Worm (Caenorhabditis elegans) whole organism, young adult: Measurements from ENCODE around the gene moc-1.

Experiments
- B0261.1 ChIP-seq: sonication (generic microtip); optimal IDR thresholded peaks from 2 replicates; lab custom pipeline; 2016; ENCODE audit warnings: mild to moderate bottlenecking, missing genetic modification characterization, moderate library complexity, missing compliant biosample characterization
- B0336.3 ChIP-seq: fragments of 200-800 bp; sonication (Bioruptor generic); IDR thresholded peaks from 2 replicates; pipeline ENCODE4 v1.3.6; 2022; ENCODE audit warnings: missing genetic modification characterization, missing compliant biosample characterization
- C17E4.6 ChIP-seq: fragments of 200-800 bp; sonication (Bioruptor generic); IDR thresholded peaks from 2 replicates; pipeline ENCODE4 v1.3.6; 2022; ENCODE audit warnings: missing genetic modification reagents, missing genetic modification characterization, missing compliant biosample characterization
- D2030.7 ChIP-seq: fragments of 200-800 bp; sonication (Bioruptor generic); IDR thresholded peaks from 2 replicates; pipeline ENCODE4 v1.3.6; 2022; ENCODE audit warnings: missing genetic modification reagents, missing genetic modification characterization, missing compliant biosample characterization
- F23B12.7 ChIP-seq: sonication (generic microtip); optimal IDR thresholded peaks from 2 replicates; lab custom pipeline; 2017; ENCODE audit warnings: missing genetic modification characterization, mild to moderate bottlenecking, missing compliant biosample characterization, antibody characterized with exemption, moderate library complexity; ENCODE audit not compliant: insufficient read depth
- F39B2.1 ChIP-seq: fragments of 200-800 bp; sonication (Bioruptor generic); IDR thresholded peaks from 2 replicates; pipeline ENCODE4 v1.3.6; 2022; ENCODE audit warnings: missing genetic modification reagents, missing genetic modification characterization, missing compliant biosample characterization
- F57C9.4 ChIP-seq: sonication (generic microtip); optimal IDR thresholded peaks from 2 replicates; lab custom pipeline; 2017; ENCODE audit warnings: mild to moderate bottlenecking, missing genetic modification characterization, missing compliant biosample characterization
- K11D2.4 ChIP-seq: fragments of 200-800 bp; sonication (Bioruptor generic); IDR thresholded peaks from 2 replicates; pipeline ENCODE4 v1.3.6; 2022; ENCODE audit warnings: missing genetic modification reagents, missing genetic modification characterization, missing compliant biosample characterization
- T26A5.8 ChIP-seq: sonication (generic microtip); optimal IDR thresholded peaks from 2 replicates; lab custom pipeline; 2016; ENCODE audit warnings: missing genetic modification characterization, missing compliant biosample characterization
- Y53G8AR.9 ChIP-seq: fragments of 200-800 bp; sonication (Bioruptor generic); conservative IDR thresholded peaks from 2 replicates; pipeline ENCODE4 v1.3.6; 2022; ENCODE audit warnings: missing genetic modification reagents, missing genetic modification characterization, missing compliant biosample characterization
- ZK185.1 ChIP-seq: sonication (generic microtip); optimal IDR thresholded peaks from 2 replicates; lab custom pipeline; 2016; ENCODE audit warnings: mild to moderate bottlenecking, missing genetic modification characterization, missing compliant biosample characterization; ENCODE audit not compliant: poor library complexity, severe bottlenecking
- akir-1 ChIP-seq: fragments of 200-800 bp; sonication (Bioruptor generic); optimal IDR thresholded peaks from 2 replicates; lab custom pipeline; 2018; ENCODE audit warnings: mild to moderate bottlenecking, missing genetic modification characterization, moderate library complexity, missing compliant biosample characterization
- atf-7 ChIP-seq: sonication (generic microtip); optimal IDR thresholded peaks from 2 replicates; lab custom pipeline; 2017; ENCODE audit warnings: mild to moderate bottlenecking, missing genetic modification characterization, missing compliant biosample characterization
- attf-5 ChIP-seq: fragments of 200-800 bp; sonication (Bioruptor generic); optimal IDR thresholded peaks from 2 replicates; lab custom pipeline; 2018; ENCODE audit warnings: mild to moderate bottlenecking, missing genetic modification characterization, missing compliant biosample characterization
- bed-2 ChIP-seq: fragments of 200-800 bp; sonication (Bioruptor generic); IDR thresholded peaks from 2 replicates; pipeline ENCODE4 v1.3.6; 2022; ENCODE audit warnings: missing genetic modification reagents, missing genetic modification characterization, missing compliant biosample characterization
- ceh-27 ChIP-seq: fragments of 200-800 bp; sonication (Bioruptor generic); optimal IDR thresholded peaks from 2 replicates; lab custom pipeline; 2018; ENCODE audit warnings: mild to moderate bottlenecking, missing genetic modification characterization, moderate library complexity, missing compliant biosample characterization
- ceh-40 ChIP-seq: fragments of 200-800 bp; sonication (Bioruptor generic); IDR thresholded peaks from 2 replicates; pipeline ENCODE4 v1.3.6; 2022; ENCODE audit warnings: missing genetic modification characterization, missing compliant biosample characterization
- ceh-58 ChIP-seq: fragments of 200-800 bp; sonication (Bioruptor generic); IDR thresholded peaks from 2 replicates; pipeline ENCODE4 v1.3.6; 2022; ENCODE audit warnings: missing genetic modification characterization, missing compliant biosample characterization
- chd-7 ChIP-seq: sonication (generic microtip); optimal IDR thresholded peaks from 2 replicates; lab custom pipeline; 2016; ENCODE audit warnings: mild to moderate bottlenecking, missing genetic modification characterization, moderate library complexity, missing compliant biosample characterization
- die-1 ChIP-seq: sonication (generic microtip); optimal IDR thresholded peaks from 2 replicates; lab custom pipeline; 2016; ENCODE audit warnings: missing genotype, mild to moderate bottlenecking, missing genetic modification characterization, missing compliant biosample characterization
- dox-1 ChIP-seq: fragments of 200-800 bp; sonication (Bioruptor generic); IDR thresholded peaks from 2 replicates; pipeline ENCODE4 v1.3.6; 2022; ENCODE audit warnings: missing genetic modification reagents, missing genetic modification characterization, missing compliant biosample characterization
- egl-44 ChIP-seq: fragments of 200-800 bp; sonication (Bioruptor generic); IDR thresholded peaks from 2 replicates; pipeline ENCODE4 v1.3.6; 2022; ENCODE audit warnings: missing genetic modification reagents, missing genetic modification characterization, missing compliant biosample characterization
- egrh-3 ChIP-seq: fragments of 200-800 bp; sonication (Bioruptor generic); IDR thresholded peaks from 2 replicates; pipeline ENCODE4 v1.3.6; 2022; ENCODE audit warnings: missing genetic modification reagents, missing genetic modification characterization, missing compliant biosample characterization
- ekl-4 ChIP-seq: fragments of 200-800 bp; sonication (Bioruptor generic); IDR thresholded peaks from 2 replicates; pipeline ENCODE4 v1.3.6; 2022; ENCODE audit warnings: missing genetic modification reagents, missing genetic modification characterization, missing compliant biosample characterization
- ets-4 ChIP-seq: fragments of 200-800 bp; sonication (Bioruptor generic); optimal IDR thresholded peaks from 2 replicates; lab custom pipeline; 2018; ENCODE audit warnings: mild to moderate bottlenecking, missing genetic modification characterization, missing compliant biosample characterization
- him-1 ChIP-seq: sonication (generic microtip); optimal IDR thresholded peaks from 2 replicates; lab custom pipeline; 2016; ENCODE audit warnings: missing genotype, missing genetic modification reagents, missing genetic modification characterization, missing compliant biosample characterization
- hlh-12 ChIP-seq: sonication (generic microtip); optimal IDR thresholded peaks from 2 replicates; lab custom pipeline; 2016; ENCODE audit warnings: missing genetic modification characterization, missing compliant biosample characterization
- hmg-1.2 ChIP-seq: fragments of 200-800 bp; sonication (Bioruptor generic); IDR thresholded peaks from 2 replicates; pipeline ENCODE4 v1.3.6; 2022; ENCODE audit warnings: missing genetic modification reagents, missing genetic modification characterization, missing compliant biosample characterization
- let-526 ChIP-seq: fragments of 200-800 bp; sonication (Bioruptor generic); IDR thresholded peaks from 2 replicates; pipeline ENCODE4 v1.3.6; 2022; ENCODE audit warnings: missing genetic modification reagents, missing genetic modification characterization, missing compliant biosample characterization
- lin-26 ChIP-seq: fragments of 200-800 bp; sonication (Bioruptor generic); IDR thresholded peaks from 2 replicates; pipeline ENCODE4 v1.3.6; 2022; ENCODE audit warnings: missing genetic modification reagents, missing genetic modification characterization, missing compliant biosample characterization
- lin-35 ChIP-seq, 3 experiments: fragments of 150-350 bp in 2 of 3; sonication (generic microtip) in 1 of 3; optimal IDR thresholded peaks; 2 replicates each; lab custom pipeline; 2014 to 2018; ENCODE audit warnings: missing biosample characterization in 3 of 3, missing genetic modification characterization in 3 of 3, missing genetic modification reagents in 3 of 3
- madf-10 ChIP-seq: sonication (generic microtip); optimal IDR thresholded peaks from 2 replicates; lab custom pipeline; 2016; ENCODE audit warnings: mild to moderate bottlenecking, missing genetic modification characterization, missing compliant biosample characterization
- mcd-1 ChIP-seq: fragments of 200-800 bp; sonication (Bioruptor generic); IDR thresholded peaks from 2 replicates; pipeline ENCODE4 v1.3.6; 2022; ENCODE audit warnings: missing genetic modification reagents, missing genetic modification characterization, missing compliant biosample characterization
- nfyb-1 ChIP-seq: fragments of 200-800 bp; sonication (Bioruptor generic); IDR thresholded peaks from 2 replicates; pipeline ENCODE4 v1.3.6; 2022; ENCODE audit warnings: missing genetic modification reagents, missing genetic modification characterization, missing compliant biosample characterization
- nhr-179 ChIP-seq: sonication (generic microtip); optimal IDR thresholded peaks from 2 replicates; lab custom pipeline; 2016; ENCODE audit warnings: mild to moderate bottlenecking, missing genetic modification characterization, missing compliant biosample characterization
- nhr-80 ChIP-seq: sonication (generic microtip); optimal IDR thresholded peaks from 2 replicates; lab custom pipeline; 2016; ENCODE audit warnings: missing genetic modification characterization, missing compliant biosample characterization
- nhr-90 ChIP-seq: sonication (generic microtip); optimal IDR thresholded peaks from 2 replicates; lab custom pipeline; 2016; ENCODE audit warnings: missing genotype, mild to moderate bottlenecking, missing genetic modification characterization, missing compliant biosample characterization
- rcor-1 ChIP-seq: fragments of 200-800 bp; sonication (Bioruptor generic); IDR thresholded peaks from 2 replicates; pipeline ENCODE4 v1.3.6; 2022; ENCODE audit warnings: missing genetic modification reagents, missing genetic modification characterization, missing compliant biosample characterization
- repo-1 ChIP-seq: sonication (generic microtip); optimal IDR thresholded peaks from 2 replicates; lab custom pipeline; 2017; ENCODE audit warnings: mild to moderate bottlenecking, missing genetic modification characterization, missing compliant biosample characterization
- snpc-1.3 ChIP-seq: sonication (generic microtip); optimal IDR thresholded peaks from 2 replicates; lab custom pipeline; 2017; ENCODE audit warnings: missing genetic modification characterization, mild to moderate bottlenecking, missing compliant biosample characterization, antibody characterized with exemption, moderate library complexity, missing genotype, missing genetic modification reagents; ENCODE audit not compliant: insufficient read depth
- snpc-4 ChIP-seq, 5 experiments: fragments of 150-350 bp in 1 of 5; sonication (generic microtip) in 4 of 5; optimal IDR thresholded peaks; 2 replicates each; lab custom pipeline; 2014 to 2018; ENCODE audit warnings: missing genetic modification characterization in 5 of 5, missing biosample characterization in 3 of 5, antibody characterized with exemption in 2 of 5, mild to moderate bottlenecking in 2 of 5, missing compliant biosample characterization in 2 of 5, missing genotype in 2 of 5, moderate library complexity in 2 of 5, missing genetic modification reagents in 1 of 5
- somi-1 ChIP-seq: fragments of 200-800 bp; sonication (Bioruptor generic); optimal IDR thresholded peaks from 2 replicates; lab custom pipeline; 2018; ENCODE audit warnings: mild to moderate bottlenecking, missing genetic modification characterization, missing compliant biosample characterization
- sptf-2 ChIP-seq: fragments of 200-800 bp; sonication (Bioruptor generic); optimal IDR thresholded peaks from 2 replicates; lab custom pipeline; 2018; ENCODE audit warnings: mild to moderate bottlenecking, missing genetic modification characterization, missing compliant biosample characterization
- unc-62 ChIP-seq: fragments of 150-350 bp; optimal IDR thresholded peaks from 2 replicates; lab custom pipeline; 2014; ENCODE audit warnings: missing biosample characterization, missing genetic modification reagents, missing genetic modification characterization
- zfh-2 ChIP-seq: fragments of 200-800 bp; sonication (Bioruptor generic); conservative IDR thresholded peaks from 2 replicates; pipeline ENCODE4 v1.3.6; 2022; ENCODE audit warnings: missing genetic modification reagents, missing genetic modification characterization, missing compliant biosample characterization
- ztf-25 ChIP-seq: fragments of 200-800 bp; sonication (Bioruptor generic); IDR thresholded peaks from 2 replicates; pipeline ENCODE4 v1.3.6; 2022; ENCODE audit warnings: missing genetic modification reagents, missing genetic modification characterization, missing compliant biosample characterization
- ztf-26 ChIP-seq: sonication (generic microtip); optimal IDR thresholded peaks from 2 replicates; lab custom pipeline; 2017; ENCODE audit warnings: missing genetic modification characterization, missing compliant biosample characterization

moc-1 gene

ce11 chrX:10147236-10147635 lies 8.8 kb upstream of the moc-1 start:
- TF ChIP-seq Y53G8AR.9 (0 out of 2 replicates have a peak, but pooled peaks have one; percentile 5), ceh-40 (no peak)

- TF ChIP-seq K11D2.4 (GFP tag; lab: Robert Waterston, UW) (peak; percentile 63; the same call in 1 of the 2 replicates), madf-10 (tag; lab: Kevin White, UChicago) (peak; percentile 23), egl-44 (GFP tag; lab: Robert Waterston, UW) (peak; percentile 53; the same call in 1 of the 2 replicates), F39B2.1 (GFP tag; lab: Robert Waterston, UW) (no peak), mcd-1 (GFP tag; lab: Robert Waterston, UW) (peak; percentile 58), lin-26 (GFP tag; lab: Robert Waterston, UW) (0 out of 2 replicates have a peak, but pooled peaks have one; percentile 7), F57C9.4 (tag; lab: Kevin White, UChicago) (no peak), die-1 (tag; lab: Kevin White, UChicago) (peak; percentile 61), somi-1 (peak; percentile 60), D2030.7 (no peak), ztf-25 (no peak), ceh-58 (no peak), C17E4.6 (GFP tag; lab: Robert Waterston, UW) (no peak), ets-4 (GFP tag; lab: Kevin White, UChicago) (peak; percentile 50), chd-7 (tag; lab: Kevin White, UChicago) (peak; percentile 31), repo-1 (tag; lab: Kevin White, UChicago) (peak; percentile 55), snpc-1.3 (tag; lab: Kevin White, UChicago) (no peak), rcor-1 (GFP tag; lab: Robert Waterston, UW) (peak; percentile 65), nhr-90 (tag; lab: Kevin White, UChicago) (peak; percentile 6), egrh-3 (GFP tag; lab: Robert Waterston, UW) (peak; percentile 81), B0261.1 (tag; lab: Kevin White, UChicago) (peak; percentile 30), hmg-1.2 (peak; percentile 77), F23B12.7 (peak; percentile 10), nhr-80 (tag; lab: Kevin White, UChicago) (peak; percentile 64), akir-1 (no peak), T26A5.8 (tag; lab: Kevin White, UChicago) (no peak), nhr-179 (tag; lab: Kevin White, UChicago) (no peak), ekl-4 (GFP tag; lab: Robert Waterston, UW) (peak; percentile 72), let-526 (GFP tag; lab: Robert Waterston, UW) (no peak), zfh-2 (GFP tag; lab: Robert Waterston, UW) (peak; percentile 99), ztf-26 (tag; lab: Kevin White, UChicago) (peak; percentile 46), nfyb-1 (peak; percentile 62; the same call in 1 of the 2 replicates), him-1 (no peak), lin-35 (GFP tag; optimal IDR thresholded peaks at IDR 0.05; lab: Kevin White, UChicago) (peak in 1 of 3 experiments; percentile 27), sptf-2 (no peak), ceh-27 (GFP tag; lab: Kevin White, UChicago) (peak; percentile 84), ZK185.1 (tag; lab: Kevin White, UChicago) (peak; percentile 59), B0336.3 (GFP tag; lab: Robert Waterston, UW) (peak; percentile 66), bed-2 (GFP tag; lab: Robert Waterston, UW) (no peak), dox-1 (peak; percentile 81; the same call in 1 of the 2 replicates), hlh-12 (tag; lab: Kevin White, UChicago) (no peak), snpc-4 (GFP tag; optimal IDR thresholded peaks at IDR 0.05; lab: Kevin White, UChicago) (peak; percentile 44), snpc-4 (tag; optimal IDR thresholded peaks at IDR 0.05; lab: Kevin White, UChicago) (peak in 3 of 4 experiments; percentile 37 to 69 (median 47)), atf-7 (tag; lab: Kevin White, UChicago) (peak; percentile 49), attf-5 (GFP tag; lab: Kevin White, UChicago) (peak; percentile 67), unc-62 (peak; percentile 48)
These were observed 8.2 kb upstream of the moc-1 start, which contains the start of gene unc-115 for ce11 chrX:10146592-10146991. Gene unc-115 (plus strand): TSS chrX:10146892.
